In the genomic region with DNA sequence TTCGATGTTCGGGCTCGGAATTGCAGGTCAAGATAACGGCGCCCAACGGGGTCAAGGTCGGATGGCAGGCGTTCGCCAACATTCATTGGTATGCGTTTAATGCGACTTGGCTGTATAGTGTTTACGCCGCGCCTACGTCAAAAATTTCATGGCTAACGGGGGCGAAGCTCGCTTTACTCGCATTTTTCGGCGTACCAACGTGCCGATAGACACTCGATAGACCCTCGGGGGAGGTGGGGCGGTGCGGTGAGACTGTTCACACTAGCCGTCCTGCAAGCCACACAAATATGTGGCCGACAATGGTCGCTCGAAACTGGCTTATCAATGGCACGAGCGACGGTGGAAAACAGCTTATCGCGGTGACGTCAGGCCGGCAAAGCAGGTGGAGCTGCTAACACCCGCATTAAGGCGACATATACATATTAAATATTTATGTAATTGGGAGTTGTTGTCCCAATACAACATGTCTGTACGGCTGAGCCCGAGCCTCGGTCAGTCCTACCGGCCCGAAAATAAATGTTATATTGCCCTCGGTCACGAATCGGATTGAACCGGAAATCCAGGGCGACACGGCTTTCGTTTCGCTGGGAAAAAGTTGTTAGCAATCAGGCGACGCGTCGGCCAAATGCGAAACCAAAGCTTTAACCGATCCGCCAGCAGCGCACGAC, we compare ENCODE assay signal across 3 fruit fly cellular contexts.
A peak's percentile ranks its signal among the peaks of the same experiment; 100 is the strongest.
TF ChIP-seq lines count a peak whose summit lies in the region.

No protein-coding gene starts in this region.

- TF ChIP-seq CTCF in whole organism, embryonic (GFP tag; optimal IDR thresholded peaks at IDR 0.05; lab: Kevin White, UChicago): no peak

TF ChIP-seq in whole organism, embryonic, 481 proteins besides CTCF, POLR2A, EP300 and RAD21 (continues in another document):
- TF ChIP-seq mam (GFP tag; optimal IDR thresholded peaks at IDR 0.05; lab: Kevin White, UChicago) (no peak), tll (GFP tag; optimal IDR thresholded peaks at IDR 0.05; lab: Kevin White, UChicago) (no peak), Ssrp (tag; optimal IDR thresholded peaks at IDR 0.05; lab: Kevin White, UChicago) (no peak), CG3281 (GFP tag; optimal IDR thresholded peaks at IDR 0.05; lab: Kevin White, UChicago) (peak; percentile 24), CG12104 (GFP tag; optimal IDR thresholded peaks at IDR 0.05; lab: Kevin White, UChicago) (no peak), Med (GFP tag; lab: Kevin White, UChicago) (peak; percentile 63), GATAe (GFP tag; conservative IDR thresholded peaks at IDR 0.05; lab: Robert Waterston, UW) (no peak; the same call in 1 of the 2 replicates), CG9876 (GFP tag; optimal IDR thresholded peaks at IDR 0.05; lab: Kevin White, UChicago) (no peak), inv (GFP tag; IDR thresholded peaks at IDR 0.05; lab: Robert Waterston, UW; ENCODE audit: partially characterized antibody) (no peak), CG10267 (tag; optimal IDR thresholded peaks at IDR 0.05; lab: Kevin White, UChicago) (no peak), CG7745 (tag; optimal IDR thresholded peaks at IDR 0.05; lab: Kevin White, UChicago) (no peak), trem (tag; optimal IDR thresholded peaks at IDR 0.05; lab: Kevin White, UChicago) (no peak), CG6654 (GFP tag; optimal IDR thresholded peaks at IDR 0.05; lab: Kevin White, UChicago) (no peak), NC2β (GFP tag; optimal IDR thresholded peaks at IDR 0.05; lab: Kevin White, UChicago) (no peak), CG6175 (GFP tag; IDR thresholded peaks at IDR 0.05; lab: Robert Waterston, UW) (no peak), Dll (GFP tag; IDR thresholded peaks at IDR 0.05; lab: Robert Waterston, UW; ENCODE audit: partially characterized antibody) (no peak), bcd (GFP tag; optimal IDR thresholded peaks at IDR 0.05; lab: Kevin White, UChicago) (no peak), Ets65A (GFP tag; lab: Kevin White, UChicago) (no peak), CG7963 (GFP tag; IDR thresholded peaks at IDR 0.05; lab: Robert Waterston, UW; ENCODE audit: partially characterized antibody) (no peak), HLH54F (GFP tag; optimal IDR thresholded peaks at IDR 0.05; lab: Kevin White, UChicago) (no peak), row (GFP tag; IDR thresholded peaks at IDR 0.05; lab: Robert Waterston, UW) (no peak), tin (GFP tag; optimal IDR thresholded peaks at IDR 0.05; lab: Kevin White, UChicago) (no peak), mirr (GFP tag; optimal IDR thresholded peaks at IDR 0.05; lab: Kevin White, UChicago) (peak; percentile 44), crc (GFP tag; optimal IDR thresholded peaks at IDR 0.05; lab: Kevin White, UChicago) (no peak), mld (GFP tag; IDR thresholded peaks at IDR 0.05; lab: Robert Waterston, UW; ENCODE audit: partially characterized antibody) (no peak), caup (GFP tag; optimal IDR thresholded peaks at IDR 0.05; lab: Kevin White, UChicago; ENCODE audit: severe bottlenecking) (no peak), CG14050 (GFP tag; IDR thresholded peaks at IDR 0.05; lab: Robert Waterston, UW) (no peak), CG34376 (GFP tag; optimal IDR thresholded peaks at IDR 0.05; lab: Kevin White, UChicago) (no peak)

TF ChIP-seq in whole organism, prepupa, 60 proteins besides CTCF, POLR2A, EP300 and RAD21:
- TF ChIP-seq fd59A (GFP tag; optimal IDR thresholded peaks at IDR 0.05; lab: Kevin White, UChicago) (no peak), fkh (GFP tag; optimal IDR thresholded peaks at IDR 0.05; lab: Kevin White, UChicago) (peak; percentile 9), Ets21C (GFP tag; optimal IDR thresholded peaks at IDR 0.05; lab: Kevin White, UChicago) (no peak), CG6854 (GFP tag; optimal IDR thresholded peaks at IDR 0.05; lab: Kevin White, UChicago) (no peak), Eip78C (GFP tag; lab: Kevin White, UChicago) (peak; percentile 47), CG11762 (GFP tag; optimal IDR thresholded peaks at IDR 0.05; lab: Kevin White, UChicago; ENCODE audit: insufficient read depth) (no peak), CG6276 (GFP tag; optimal IDR thresholded peaks at IDR 0.05; lab: Kevin White, UChicago) (no peak), dsx (GFP tag; optimal IDR thresholded peaks at IDR 0.05; lab: Kevin White, UChicago; ENCODE audit: poor library complexity, severe bottlenecking) (no peak), Sox15 (GFP tag; optimal IDR thresholded peaks at IDR 0.05; lab: Kevin White, UChicago) (no peak), CG10669 (GFP tag; optimal IDR thresholded peaks at IDR 0.05; lab: Kevin White, UChicago) (no peak), CG11294 (GFP tag; IDR thresholded peaks at IDR 0.05; lab: Robert Waterston, UW) (no peak), Lpt (GFP tag; optimal IDR thresholded peaks at IDR 0.05; lab: Kevin White, UChicago) (no peak), CG11902 (GFP tag; optimal IDR thresholded peaks at IDR 0.05; lab: Kevin White, UChicago) (no peak), CG8119 (GFP tag; IDR thresholded peaks at IDR 0.05; lab: Robert Waterston, UW) (no peak), CG6808 (GFP tag; optimal IDR thresholded peaks at IDR 0.05; lab: Kevin White, UChicago) (no peak), acj6 (GFP tag; optimal IDR thresholded peaks at IDR 0.05; lab: Kevin White, UChicago) (no peak), ss (GFP tag; optimal IDR thresholded peaks at IDR 0.05; lab: Kevin White, UChicago) (no peak), Eip75B (GFP tag; optimal IDR thresholded peaks at IDR 0.05; lab: Kevin White, UChicago) (no peak), CG3919 (GFP tag; optimal IDR thresholded peaks at IDR 0.05; lab: Kevin White, UChicago) (no peak), salr (GFP tag; optimal IDR thresholded peaks at IDR 0.05; lab: Kevin White, UChicago) (no peak), CG3032 (tag; optimal IDR thresholded peaks at IDR 0.05; lab: Kevin White, UChicago) (no peak), svp (GFP tag; lab: Kevin White, UChicago) (peak; percentile 61), CG15336 (GFP tag; IDR thresholded peaks at IDR 0.05; lab: Robert Waterston, UW) (no peak), CG8319 (GFP tag; optimal IDR thresholded peaks at IDR 0.05; lab: Kevin White, UChicago) (no peak)

TF ChIP-seq in whole organism, wandering third instar larva, 38 proteins besides CTCF, POLR2A, EP300 and RAD21:
- no peak for TF ChIP-seq foxo (GFP tag; optimal IDR thresholded peaks at IDR 0.05; lab: Kevin White, UChicago)
- no peak for TF ChIP-seq Hr78 (GFP tag; optimal IDR thresholded peaks at IDR 0.05; lab: Kevin White, UChicago)
- peak; percentile 16 for TF ChIP-seq h (GFP tag; optimal IDR thresholded peaks at IDR 0.05; lab: Kevin White, UChicago)
